Worm (Caenorhabditis elegans) whole organism, L1 larva: ENCODE data around the gene F19B6.3.
A peak's percentile ranks its signal among the peaks of the same experiment; 100 is the strongest.
"Not testable (repeated sequence)": the region's sequence is repeated elsewhere in the genome, so short reads cannot be mapped to it uniquely, and the experiment has no call there.

Source experiments
- C04F5.9 ChIP-seq: sonication (generic microtip); optimal IDR thresholded peaks from 2 replicates; lab custom pipeline; 2016; ENCODE audit warnings: missing genetic modification characterization, missing compliant biosample characterization
- C16A3.4 ChIP-seq: fragments of 150-350 bp; optimal IDR thresholded peaks from 2 replicates; lab custom pipeline; 2014; ENCODE audit warnings: missing biosample characterization, missing genetic modification characterization
- F16B12.6 ChIP-seq: fragments of 150-350 bp; optimal IDR thresholded peaks from 2 replicates; lab custom pipeline; 2014; ENCODE audit warnings: missing biosample characterization, missing genetic modification characterization
- aly-2 ChIP-seq: fragments of 150-350 bp; optimal IDR thresholded peaks from 2 replicates; lab custom pipeline; 2014; ENCODE audit warnings: missing biosample characterization, missing genetic modification characterization
- ama-1 ChIP-seq: fragments of 150-350 bp; optimal IDR thresholded peaks from 2 replicates; lab custom pipeline; 2014
- blmp-1 ChIP-seq: fragments of 150-350 bp; optimal IDR thresholded peaks from 2 replicates; lab custom pipeline; 2014; ENCODE audit warnings: missing biosample characterization, missing genetic modification characterization
- ceh-82 ChIP-seq, 3 experiments: fragments of 150-350 bp in 1 of 3; sonication (generic microtip) in 2 of 3; optimal IDR thresholded peaks; 2 replicates each; lab custom pipeline; 2014 to 2017; ENCODE audit warnings: missing biosample characterization in 3 of 3, missing genetic modification characterization in 3 of 3
- ceh-88 ChIP-seq: fragments of 200-800 bp; sonication (Bioruptor generic); IDR thresholded peaks from 2 replicates; pipeline ENCODE4 v1.3.6; 2022; ENCODE audit warnings: missing genetic modification characterization, missing compliant biosample characterization
- ceh-90 ChIP-seq: sonication (generic microtip); optimal IDR thresholded peaks from 2 replicates; lab custom pipeline; 2016; ENCODE audit warnings: missing genetic modification characterization, missing compliant biosample characterization
- dpl-1 ChIP-seq, 3 experiments: fragments of 150-350 bp in 2 of 3; sonication (generic microtip) in 1 of 3; optimal IDR thresholded peaks; 2 replicates each; lab custom pipeline; 2014 to 2017; ENCODE audit warnings: missing biosample characterization in 3 of 3, missing genetic modification characterization in 3 of 3, missing genetic modification reagents in 3 of 3
- dsc-1 ChIP-seq: sonication (generic microtip); optimal IDR thresholded peaks from 2 replicates; lab custom pipeline; 2016; ENCODE audit warnings: mild to moderate bottlenecking, missing genetic modification characterization, missing compliant biosample characterization
- efl-1 ChIP-seq, 4 experiments: fragments of 150-350 bp; optimal IDR thresholded peaks in 3 of 4; peaks in 1 of 4; 1 replicate in 1 of 4; 2 replicates in 3 of 4; lab custom pipeline; 2014; ENCODE audit warnings: missing biosample characterization in 2 of 4, missing genetic modification characterization in 2 of 4, missing genetic modification reagents in 2 of 4
- efl-3 ChIP-seq: fragments of 200-800 bp; sonication (Bioruptor generic); optimal IDR thresholded peaks from 2 replicates; lab custom pipeline; 2018; ENCODE audit warnings: mild to moderate bottlenecking, missing genetic modification characterization, missing compliant biosample characterization
- egl-13 ChIP-seq: sonication (generic microtip); optimal IDR thresholded peaks from 2 replicates; lab custom pipeline; 2016; ENCODE audit warnings: missing genotype, missing genetic modification reagents, missing genetic modification characterization, missing compliant biosample characterization
- egl-27 ChIP-seq, 2 experiments: fragments of 150-350 bp in 1 of 2; sonication (generic microtip); optimal IDR thresholded peaks; 3 replicates each; lab custom pipeline; 2017 to 2018; ENCODE audit warnings: missing biosample characterization in 2 of 2, missing genetic modification characterization in 2 of 2, missing genetic modification reagents in 2 of 2
- elt-2 ChIP-seq: sonication (generic microtip); optimal IDR thresholded peaks from 2 replicates; lab custom pipeline; 2016; ENCODE audit warnings: missing genetic modification characterization, mild to moderate bottlenecking, inconsistent platforms, missing compliant biosample characterization, missing genetic modification reagents
- ets-5 ChIP-seq: fragments of 200-800 bp; sonication (Bioruptor generic); IDR thresholded peaks from 2 replicates; pipeline ENCODE4 v1.3.6; 2022; ENCODE audit warnings: missing genetic modification characterization, missing compliant biosample characterization
- fkh-10 ChIP-seq: sonication (generic microtip); optimal IDR thresholded peaks from 2 replicates; lab custom pipeline; 2017; ENCODE audit warnings: missing biosample characterization, missing genetic modification reagents, missing genetic modification characterization
- fkh-4 ChIP-seq: sonication (generic microtip); optimal IDR thresholded peaks from 2 replicates; lab custom pipeline; 2016; ENCODE audit warnings: missing compliant biosample characterization, missing genetic modification characterization, borderline replicate concordance
- fkh-8 ChIP-seq: sonication (generic microtip); optimal IDR thresholded peaks from 2 replicates; lab custom pipeline; 2016; ENCODE audit warnings: mild to moderate bottlenecking, missing genetic modification characterization, missing compliant biosample characterization
- hlh-17 ChIP-seq: fragments of 200-800 bp; sonication (Bioruptor generic); optimal IDR thresholded peaks from 2 replicates; lab custom pipeline; 2018; ENCODE audit warnings: missing genetic modification characterization, mild to moderate bottlenecking, missing compliant biosample characterization, moderate library complexity, borderline replicate concordance
- hpl-2 ChIP-seq: fragments of 150-350 bp; optimal IDR thresholded peaks from 2 replicates; lab custom pipeline; 2014; ENCODE audit warnings: missing biosample characterization, missing genetic modification reagents, missing genetic modification characterization
- isw-1 ChIP-seq: fragments of 200-800 bp; sonication (Bioruptor generic); IDR thresholded peaks from 2 replicates; pipeline ENCODE4 v1.3.6; 2022; ENCODE audit warnings: missing genetic modification characterization, missing compliant biosample characterization
- jun-1 ChIP-seq: fragments of 150-350 bp; optimal IDR thresholded peaks from 2 replicates; lab custom pipeline; 2014; ENCODE audit warnings: missing biosample characterization, missing genetic modification reagents, missing genetic modification characterization
- lin-13 ChIP-seq: fragments of 150-350 bp; optimal IDR thresholded peaks from 2 replicates; lab custom pipeline; 2014; ENCODE audit warnings: missing biosample characterization, missing genetic modification reagents, missing genetic modification characterization
- lin-14 ChIP-seq: fragments of 200-800 bp; sonication (Bioruptor generic); optimal IDR thresholded peaks from 2 replicates; lab custom pipeline; 2018; ENCODE audit warnings: mild to moderate bottlenecking, missing genetic modification characterization, moderate library complexity, missing compliant biosample characterization
- lin-35 ChIP-seq, 2 experiments: fragments of 150-350 bp; optimal IDR thresholded peaks; 2 replicates each; lab custom pipeline; 2014; ENCODE audit warnings: missing biosample characterization in 2 of 2, missing genetic modification characterization in 2 of 2, missing genetic modification reagents in 2 of 2
- lin-39 ChIP-seq: fragments of 150-350 bp; optimal IDR thresholded peaks from 2 replicates; lab custom pipeline; 2014; ENCODE audit warnings: missing biosample characterization, missing genetic modification reagents, missing genetic modification characterization
- lir-3 ChIP-seq: sonication (generic microtip); optimal IDR thresholded peaks from 2 replicates; lab custom pipeline; 2016; ENCODE audit warnings: mild to moderate bottlenecking, missing genetic modification characterization, moderate library complexity, missing compliant biosample characterization; ENCODE audit not compliant: poor library complexity
- lsy-2 ChIP-seq, 2 experiments: fragments of 150-350 bp; optimal IDR thresholded peaks; 2 replicates each; lab custom pipeline; 2014; ENCODE audit warnings: missing biosample characterization in 2 of 2, missing genetic modification characterization in 2 of 2
- mep-1 ChIP-seq: fragments of 150-350 bp; optimal IDR thresholded peaks from 2 replicates; lab custom pipeline; 2014; ENCODE audit warnings: missing biosample characterization, missing genetic modification characterization
- nhr-12 ChIP-seq: sonication (generic microtip); optimal IDR thresholded peaks from 2 replicates; lab custom pipeline; 2017; ENCODE audit warnings: missing biosample characterization, missing genetic modification characterization
- nhr-19 ChIP-seq: fragments of 200-800 bp; sonication (Bioruptor generic); conservative IDR thresholded peaks from 2 replicates; pipeline ENCODE4 v1.3.6; 2022; ENCODE audit warnings: missing genetic modification characterization, missing compliant biosample characterization
- nhr-20 ChIP-seq: sonication (generic microtip); optimal IDR thresholded peaks from 2 replicates; lab custom pipeline; 2016; ENCODE audit warnings: mild to moderate bottlenecking, missing genetic modification characterization, missing compliant biosample characterization
- nhr-47 ChIP-seq: sonication (generic microtip); optimal IDR thresholded peaks from 2 replicates; lab custom pipeline; 2016; ENCODE audit warnings: mild to moderate bottlenecking, missing genetic modification characterization, moderate library complexity, missing compliant biosample characterization
- nhr-71 ChIP-seq: sonication (generic microtip); optimal IDR thresholded peaks from 2 replicates; lab custom pipeline; 2016; ENCODE audit warnings: mild to moderate bottlenecking, missing genetic modification characterization, moderate library complexity, missing compliant biosample characterization
- nhr-76 ChIP-seq: sonication (generic microtip); optimal IDR thresholded peaks from 2 replicates; lab custom pipeline; 2017; ENCODE audit warnings: missing biosample characterization, missing genetic modification characterization
- nhr-77 ChIP-seq: fragments of 150-350 bp; optimal IDR thresholded peaks from 2 replicates; lab custom pipeline; 2014; ENCODE audit warnings: missing biosample characterization, missing genetic modification characterization
- pag-3 ChIP-seq: sonication (generic microtip); optimal IDR thresholded peaks from 2 replicates; lab custom pipeline; 2017; ENCODE audit warnings: missing genetic modification characterization, mild to moderate bottlenecking, missing compliant biosample characterization, antibody characterized with exemption, borderline replicate concordance; ENCODE audit not compliant: insufficient read depth
- pax-3 ChIP-seq: fragments of 200-800 bp; sonication (Bioruptor generic); optimal IDR thresholded peaks from 2 replicates; lab custom pipeline; 2018; ENCODE audit warnings: mild to moderate bottlenecking, missing genetic modification characterization, moderate library complexity, missing compliant biosample characterization
- rnt-1 ChIP-seq: sonication (generic microtip); optimal IDR thresholded peaks from 2 replicates; lab custom pipeline; 2016; ENCODE audit warnings: mild to moderate bottlenecking, missing genetic modification characterization, moderate library complexity, missing compliant biosample characterization
- snpc-4 ChIP-seq: fragments of 150-350 bp; optimal IDR thresholded peaks from 2 replicates; lab custom pipeline; 2014; ENCODE audit warnings: missing biosample characterization, missing genetic modification characterization
- snu-23 ChIP-seq: sonication (generic microtip); optimal IDR thresholded peaks from 2 replicates; lab custom pipeline; 2016; ENCODE audit warnings: missing genetic modification characterization, missing compliant biosample characterization
- sox-4 ChIP-seq: sonication (generic microtip); optimal IDR thresholded peaks from 2 replicates; lab custom pipeline; 2016; ENCODE audit warnings: missing genetic modification characterization, missing compliant biosample characterization
- sptf-1 ChIP-seq: fragments of 150-350 bp; optimal IDR thresholded peaks from 2 replicates; lab custom pipeline; 2014; ENCODE audit warnings: missing biosample characterization, missing genetic modification characterization
- sup-37 ChIP-seq: fragments of 200-800 bp; sonication (Bioruptor generic); optimal IDR thresholded peaks from 2 replicates; lab custom pipeline; 2018; ENCODE audit warnings: mild to moderate bottlenecking, missing genetic modification characterization, missing compliant biosample characterization
- tbx-2 ChIP-seq: sonication (generic microtip); optimal IDR thresholded peaks from 2 replicates; lab custom pipeline; 2016; ENCODE audit warnings: missing genetic modification characterization, missing compliant biosample characterization
- unc-98 ChIP-seq: fragments of 200-800 bp; sonication (Bioruptor generic); IDR thresholded peaks from 2 replicates; pipeline ENCODE4 v1.3.6; 2022; ENCODE audit warnings: missing genetic modification characterization, missing compliant biosample characterization
- xbp-1 ChIP-seq: sonication (generic microtip); optimal IDR thresholded peaks from 2 replicates; lab custom pipeline; 2016; ENCODE audit warnings: missing genetic modification characterization, missing compliant biosample characterization
- zip-4 ChIP-seq: fragments of 200-800 bp; sonication (Bioruptor generic); optimal IDR thresholded peaks from 2 replicates; lab custom pipeline; 2018; ENCODE audit warnings: mild to moderate bottlenecking, missing genetic modification characterization, moderate library complexity, missing compliant biosample characterization

F19B6.3 gene

ce11 chrIV:12326932-12327331 lies at the start of gene F19B6.3:
Gene F19B6.3, plus strand, starts transcription at chrIV:12327232.
- not testable (repeated sequence) for TF ChIP-seq ama-1 (lab: Kevin White, UChicago); lin-13; C16A3.4 (tag; lab: Kevin White, UChicago)

- TF ChIP-seq efl-1 (optimal IDR thresholded peaks at IDR 0.05; lab: Kevin White, UChicago) (peak; percentile 11 to 25), efl-1 (GFP tag; optimal IDR thresholded peaks at IDR 0.05 in 1 of 2; lab: Kevin White, UChicago) (peak; percentile 11 to 17), tbx-2 (tag; lab: Kevin White, UChicago) (peak; percentile 16), snpc-4 (tag; lab: Kevin White, UChicago) (no peak), blmp-1 (peak; percentile 19), F16B12.6 (tag; lab: Kevin White, UChicago) (peak; percentile 32), isw-1 (GFP tag; lab: Robert Waterston, UW) (no peak), lin-35 (GFP tag; optimal IDR thresholded peaks at IDR 0.05; lab: Kevin White, UChicago) (peak; percentile 4 to 37), mep-1 (tag; lab: Kevin White, UChicago) (no peak), nhr-12 (tag; lab: Kevin White, UChicago) (no peak), C16A3.4 (tag; lab: Kevin White, UChicago) (no peak), hpl-2 (GFP tag; lab: Kevin White, UChicago) (no peak), rnt-1 (tag; lab: Kevin White, UChicago) (peak; percentile 70), jun-1 (tag; lab: Kevin White, UChicago) (no peak), unc-98 (GFP tag; lab: Robert Waterston, UW) (no peak), snu-23 (GFP tag; lab: Kevin White, UChicago) (peak; percentile 34), lin-13 (no peak), lsy-2 (tag; optimal IDR thresholded peaks at IDR 0.05; lab: Kevin White, UChicago) (peak in 1 of 2 experiments; percentile 50), pag-3 (tag; lab: Kevin White, UChicago) (no peak), dsc-1 (tag; lab: Kevin White, UChicago) (no peak), ets-5 (GFP tag; lab: Robert Waterston, UW) (no peak), ceh-88 (GFP tag; lab: Robert Waterston, UW) (no peak), efl-3 (no peak), fkh-10 (no peak), ceh-82 (tag; optimal IDR thresholded peaks at IDR 0.05; lab: Kevin White, UChicago) (no peak), nhr-71 (tag; lab: Kevin White, UChicago) (peak; percentile 28), xbp-1 (tag; lab: Kevin White, UChicago) (peak; percentile 29), dpl-1 (GFP tag; optimal IDR thresholded peaks at IDR 0.05; lab: Kevin White, UChicago) (peak in 2 of 3 experiments; percentile 1 to 36), sup-37 (GFP tag; lab: Kevin White, UChicago) (no peak), fkh-8 (tag; lab: Kevin White, UChicago) (no peak), nhr-20 (tag; lab: Kevin White, UChicago) (peak; percentile 16), sox-4 (tag; lab: Kevin White, UChicago) (no peak), zip-4 (GFP tag; lab: Kevin White, UChicago) (no peak), ceh-90 (tag; lab: Kevin White, UChicago) (peak; percentile 52), lir-3 (tag; lab: Kevin White, UChicago) (peak; percentile 7), nhr-76 (tag; lab: Kevin White, UChicago) (no peak), ama-1 (lab: Kevin White, UChicago) (no peak), nhr-77 (tag; lab: Kevin White, UChicago) (no peak), nhr-19 (GFP tag; lab: Robert Waterston, UW) (no peak), aly-2 (tag; lab: Kevin White, UChicago) (no peak), egl-13 (no peak), sptf-1 (tag; lab: Kevin White, UChicago) (no peak), fkh-4 (no peak), hlh-17 (GFP tag; lab: Kevin White, UChicago) (no peak), elt-2 (tag; lab: Kevin White, UChicago) (no peak), nhr-47 (tag; lab: Kevin White, UChicago) (peak; percentile 16), pax-3 (tag; lab: Kevin White, UChicago) (no peak), lin-14 (GFP tag; lab: Kevin White, UChicago) (no peak), egl-27 (tag; optimal IDR thresholded peaks at IDR 0.05; lab: Kevin White, UChicago) (no peak), lin-39 (tag; lab: Kevin White, UChicago) (no peak), C04F5.9 (no peak)
Observed at ce11 chrIV:12278507-12278906, 48.5 kb upstream of the F19B6.3 start, which contains the start of the genes tag-335 and vkmt-1. Gene tag-335, minus strand, starts transcription at chrIV:12278594. Gene vkmt-1, plus strand, starts transcription at chrIV:12278725.
